Fruit fly (Drosophila melanogaster) Kc167 (cell line): ENCODE measurements around the gene Fbp2.

Source experiments
- Myc ChIP-seq: fragments of >200 bp; optimal IDR thresholded peaks from 2 replicates; lab custom pipeline; 2017; ENCODE audit warnings: missing external identifiers
- Sin3A ChIP-seq: fragments of >200 bp; optimal IDR thresholded peaks from 2 replicates; lab custom pipeline; 2018; ENCODE audit warnings: missing external identifiers
- h ChIP-seq: fragments of >200 bp; optimal IDR thresholded peaks from 3 replicates; lab custom pipeline; 2018; ENCODE audit warnings: missing external identifiers
- insv ChIP-seq: fragments of >200 bp; optimal IDR thresholded peaks from 3 replicates; lab custom pipeline; 2018; ENCODE audit warnings: missing external identifiers
- psq ChIP-seq: fragments of >200 bp; optimal IDR thresholded peaks from 2 replicates; lab custom pipeline; 2017; ENCODE audit warnings: missing external identifiers
- ttk ChIP-seq: sonication (Bioruptor generic); optimal IDR thresholded peaks from 2 replicates; lab custom pipeline; 2017; ENCODE audit warnings: missing external identifiers

Fbp2 gene

dm6 chr2L:9460092-9460473 is 33.5 kb downstream of the Fbp2 start:
- TF ChIP-seq Myc (lab: Kevin White, UChicago) (no peak), psq (lab: Kevin White, UChicago) (no peak), h (lab: Kevin White, UChicago) (no peak), ttk (no peak), Sin3A (lab: Kevin White, UChicago) (no peak)

dm6 chr2L:9464455-9465063 is 38.0 kb downstream of the Fbp2 start:
- no peak for TF ChIP-seq psq (lab: Kevin White, UChicago)
- TF ChIP-seq insv (lab: Kevin White, UChicago) = no peak
- no peak for TF ChIP-seq h (lab: Kevin White, UChicago)
- no peak for TF ChIP-seq Myc (lab: Kevin White, UChicago)
- no peak for TF ChIP-seq Sin3A (lab: Kevin White, UChicago)
- TF ChIP-seq ttk = no peak

- no peak for TF ChIP-seq Myc (lab: Kevin White, UChicago)
- no peak for TF ChIP-seq psq (lab: Kevin White, UChicago)
- TF ChIP-seq ttk = no peak
- no peak for TF ChIP-seq insv (lab: Kevin White, UChicago)
- TF ChIP-seq h (lab: Kevin White, UChicago) = no peak
- TF ChIP-seq Sin3A (lab: Kevin White, UChicago) = no peak
Measured at dm6 chr2L:9467392-9467791, 40.8 kb downstream of the Fbp2 start.
